Worm (Caenorhabditis elegans) whole organism, young adult: ENCODE data around the gene F36A4.3.
A peak's percentile ranks its signal among the peaks of the same experiment; 100 is the strongest.

Source experiments
- B0035.1 ChIP-seq: sonication (generic microtip); optimal IDR thresholded peaks from 2 replicates; lab custom pipeline; 2016; ENCODE audit warnings: missing genetic modification characterization, mild to moderate bottlenecking, missing compliant biosample characterization, missing genotype, missing genetic modification reagents
- B0261.1 ChIP-seq: sonication (generic microtip); optimal IDR thresholded peaks from 2 replicates; lab custom pipeline; 2016; ENCODE audit warnings: mild to moderate bottlenecking, missing genetic modification characterization, moderate library complexity, missing compliant biosample characterization
- B0336.3 ChIP-seq: fragments of 200-800 bp; sonication (Bioruptor generic); IDR thresholded peaks from 2 replicates; pipeline ENCODE4 v1.3.6; 2022; ENCODE audit warnings: missing genetic modification characterization, missing compliant biosample characterization
- C06A6.2 ChIP-seq: fragments of 200-800 bp; sonication (Bioruptor generic); conservative IDR thresholded peaks from 2 replicates; pipeline ENCODE4 v1.3.6; 2022; ENCODE audit warnings: missing genetic modification characterization, missing compliant biosample characterization
- F52B5.7 ChIP-seq: sonication (generic microtip); optimal IDR thresholded peaks from 2 replicates; lab custom pipeline; 2016; ENCODE audit warnings: mild to moderate bottlenecking, missing genetic modification characterization, missing compliant biosample characterization
- F57A8.1 ChIP-seq: fragments of 200-800 bp; sonication (Bioruptor generic); optimal IDR thresholded peaks from 2 replicates; lab custom pipeline; 2018; ENCODE audit warnings: mild to moderate bottlenecking, missing genetic modification characterization, moderate library complexity, missing compliant biosample characterization
- T26A5.8 ChIP-seq: sonication (generic microtip); optimal IDR thresholded peaks from 2 replicates; lab custom pipeline; 2016; ENCODE audit warnings: missing genetic modification characterization, missing compliant biosample characterization
- Y53F4B.3 ChIP-seq: fragments of 200-800 bp; sonication (Bioruptor generic); IDR thresholded peaks from 2 replicates; pipeline ENCODE4 v1.3.6; 2022; ENCODE audit warnings: missing genetic modification reagents, missing genetic modification characterization, missing compliant biosample characterization
- Y67H2A.10 ChIP-seq: fragments of 200-800 bp; sonication (Bioruptor generic); conservative IDR thresholded peaks from 2 replicates; pipeline ENCODE4 v1.3.6; 2022; ENCODE audit warnings: missing genetic modification reagents, missing genetic modification characterization, missing compliant biosample characterization
- ZK185.1 ChIP-seq: sonication (generic microtip); optimal IDR thresholded peaks from 2 replicates; lab custom pipeline; 2016; ENCODE audit warnings: mild to moderate bottlenecking, missing genetic modification characterization, missing compliant biosample characterization; ENCODE audit not compliant: poor library complexity, severe bottlenecking
- atf-7 ChIP-seq: sonication (generic microtip); optimal IDR thresholded peaks from 2 replicates; lab custom pipeline; 2017; ENCODE audit warnings: mild to moderate bottlenecking, missing genetic modification characterization, missing compliant biosample characterization
- athp-1 ChIP-seq: sonication (generic microtip); optimal IDR thresholded peaks from 2 replicates; lab custom pipeline; 2017; ENCODE audit warnings: mild to moderate bottlenecking, missing genetic modification characterization, missing compliant biosample characterization
- attf-5 ChIP-seq: fragments of 200-800 bp; sonication (Bioruptor generic); optimal IDR thresholded peaks from 2 replicates; lab custom pipeline; 2018; ENCODE audit warnings: mild to moderate bottlenecking, missing genetic modification characterization, missing compliant biosample characterization
- bed-1 ChIP-seq: fragments of 200-800 bp; sonication (Bioruptor generic); IDR thresholded peaks from 2 replicates; pipeline ENCODE4 v1.3.6; 2022; ENCODE audit warnings: missing genetic modification reagents, missing genetic modification characterization, missing compliant biosample characterization
- bed-2 ChIP-seq: fragments of 200-800 bp; sonication (Bioruptor generic); IDR thresholded peaks from 2 replicates; pipeline ENCODE4 v1.3.6; 2022; ENCODE audit warnings: missing genetic modification reagents, missing genetic modification characterization, missing compliant biosample characterization
- cebp-2 ChIP-seq: fragments of 200-800 bp; sonication (Bioruptor generic); IDR thresholded peaks from 2 replicates; pipeline ENCODE4 v1.3.6; 2022; ENCODE audit warnings: missing genetic modification characterization, missing compliant biosample characterization
- ceh-100 ChIP-seq: fragments of 200-800 bp; sonication (Bioruptor generic); IDR thresholded peaks from 2 replicates; pipeline ENCODE4 v1.3.6; 2022; ENCODE audit warnings: missing genetic modification reagents, missing genetic modification characterization, missing compliant biosample characterization
- ceh-40 ChIP-seq: fragments of 200-800 bp; sonication (Bioruptor generic); IDR thresholded peaks from 2 replicates; pipeline ENCODE4 v1.3.6; 2022; ENCODE audit warnings: missing genetic modification characterization, missing compliant biosample characterization
- ceh-58 ChIP-seq: fragments of 200-800 bp; sonication (Bioruptor generic); IDR thresholded peaks from 2 replicates; pipeline ENCODE4 v1.3.6; 2022; ENCODE audit warnings: missing genetic modification characterization, missing compliant biosample characterization
- die-1 ChIP-seq: sonication (generic microtip); optimal IDR thresholded peaks from 2 replicates; lab custom pipeline; 2016; ENCODE audit warnings: missing genotype, mild to moderate bottlenecking, missing genetic modification characterization, missing compliant biosample characterization
- egl-18 ChIP-seq: fragments of 200-800 bp; sonication (Bioruptor generic); IDR thresholded peaks from 2 replicates; pipeline ENCODE4 v1.3.6; 2022; ENCODE audit warnings: missing genetic modification reagents, missing genetic modification characterization, missing compliant biosample characterization
- egrh-3 ChIP-seq: fragments of 200-800 bp; sonication (Bioruptor generic); IDR thresholded peaks from 2 replicates; pipeline ENCODE4 v1.3.6; 2022; ENCODE audit warnings: missing genetic modification reagents, missing genetic modification characterization, missing compliant biosample characterization
- him-1 ChIP-seq: sonication (generic microtip); optimal IDR thresholded peaks from 2 replicates; lab custom pipeline; 2016; ENCODE audit warnings: missing genotype, missing genetic modification reagents, missing genetic modification characterization, missing compliant biosample characterization
- hmg-1.2 ChIP-seq: fragments of 200-800 bp; sonication (Bioruptor generic); IDR thresholded peaks from 2 replicates; pipeline ENCODE4 v1.3.6; 2022; ENCODE audit warnings: missing genetic modification reagents, missing genetic modification characterization, missing compliant biosample characterization
- hmg-20 ChIP-seq: fragments of 200-800 bp; sonication (Bioruptor generic); IDR thresholded peaks from 2 replicates; pipeline ENCODE4 v1.3.6; 2022; ENCODE audit warnings: missing genetic modification reagents, missing genetic modification characterization, missing compliant biosample characterization
- lin-54 ChIP-seq: fragments of 200-800 bp; sonication (Bioruptor generic); optimal IDR thresholded peaks from 2 replicates; lab custom pipeline; 2018; ENCODE audit warnings: mild to moderate bottlenecking, missing genetic modification characterization, missing compliant biosample characterization
- lsl-1 ChIP-seq: fragments of 200-800 bp; sonication (Bioruptor generic); optimal IDR thresholded peaks from 2 replicates; lab custom pipeline; 2018; ENCODE audit warnings: mild to moderate bottlenecking, missing genetic modification characterization, moderate library complexity, missing compliant biosample characterization
- madf-3 ChIP-seq: fragments of 200-800 bp; sonication (Bioruptor generic); IDR thresholded peaks from 2 replicates; pipeline ENCODE4 v1.3.6; 2022; ENCODE audit warnings: missing genetic modification reagents, missing genetic modification characterization, missing compliant biosample characterization
- nfya-1 ChIP-seq: sonication (generic microtip); optimal IDR thresholded peaks from 2 replicates; lab custom pipeline; 2017; ENCODE audit warnings: antibody characterized with exemption, missing compliant biosample characterization, missing genetic modification characterization, borderline replicate concordance; ENCODE audit not compliant: insufficient read depth
- nfya-2 ChIP-seq: fragments of 200-800 bp; sonication (Bioruptor generic); IDR thresholded peaks from 2 replicates; pipeline ENCODE4 v1.3.6; 2022; ENCODE audit warnings: missing genetic modification reagents, missing genetic modification characterization, missing compliant biosample characterization
- nfyb-1 ChIP-seq: fragments of 200-800 bp; sonication (Bioruptor generic); IDR thresholded peaks from 2 replicates; pipeline ENCODE4 v1.3.6; 2022; ENCODE audit warnings: missing genetic modification reagents, missing genetic modification characterization, missing compliant biosample characterization
- nhr-27 ChIP-seq: fragments of 200-800 bp; sonication (Bioruptor generic); optimal IDR thresholded peaks from 2 replicates; lab custom pipeline; 2018; ENCODE audit warnings: mild to moderate bottlenecking, missing genetic modification characterization, moderate library complexity, missing compliant biosample characterization
- nhr-80 ChIP-seq: sonication (generic microtip); optimal IDR thresholded peaks from 2 replicates; lab custom pipeline; 2016; ENCODE audit warnings: missing genetic modification characterization, missing compliant biosample characterization
- rec-8 ChIP-seq, 2 experiments: sonication (generic microtip); optimal IDR thresholded peaks; 2 replicates each; lab custom pipeline; 2016; ENCODE audit warnings: mild to moderate bottlenecking in 2 of 2, missing genetic modification characterization in 2 of 2, missing genetic modification reagents in 2 of 2, missing genotype in 2 of 2, missing biosample characterization in 1 of 2, missing compliant biosample characterization in 1 of 2, moderate library complexity in 1 of 2
- rpc-1 ChIP-seq, 2 experiments: fragments of 150-350 bp in 1 of 2; sonication (generic microtip) in 1 of 2; optimal IDR thresholded peaks; 2 replicates each; lab custom pipeline; 2014 to 2018; ENCODE audit warnings: missing biosample characterization in 1 of 2, missing genetic modification characterization in 1 of 2, missing genetic modification reagents in 1 of 2, missing genotype in 1 of 2
- sea-2 ChIP-seq: fragments of 200-800 bp; sonication (Bioruptor generic); IDR thresholded peaks from 2 replicates; pipeline ENCODE4 v1.3.6; 2022; ENCODE audit warnings: missing genetic modification characterization, missing compliant biosample characterization
- snpc-3.4 ChIP-seq: sonication (generic microtip); optimal IDR thresholded peaks from 2 replicates; lab custom pipeline; 2017; ENCODE audit warnings: missing genetic modification characterization, mild to moderate bottlenecking, missing compliant biosample characterization, antibody characterized with exemption, moderate library complexity, missing genotype, missing genetic modification reagents
- somi-1 ChIP-seq: fragments of 200-800 bp; sonication (Bioruptor generic); optimal IDR thresholded peaks from 2 replicates; lab custom pipeline; 2018; ENCODE audit warnings: mild to moderate bottlenecking, missing genetic modification characterization, missing compliant biosample characterization
- unc-62 ChIP-seq: fragments of 150-350 bp; optimal IDR thresholded peaks from 2 replicates; lab custom pipeline; 2014; ENCODE audit warnings: missing biosample characterization, missing genetic modification reagents, missing genetic modification characterization
- xnd-1 ChIP-seq: sonication (generic microtip); optimal IDR thresholded peaks from 2 replicates; lab custom pipeline; 2016; ENCODE audit warnings: missing genotype, missing genetic modification reagents, missing genetic modification characterization, missing compliant biosample characterization
- zim-3 ChIP-seq: sonication (generic microtip); optimal IDR thresholded peaks from 2 replicates; lab custom pipeline; 2017; ENCODE audit warnings: mild to moderate bottlenecking, missing genetic modification characterization, moderate library complexity, missing compliant biosample characterization
- ztf-22 ChIP-seq: fragments of 200-800 bp; sonication (Bioruptor generic); optimal IDR thresholded peaks from 2 replicates; lab custom pipeline; 2018; ENCODE audit warnings: mild to moderate bottlenecking, missing genetic modification characterization, moderate library complexity, missing compliant biosample characterization
- ztf-25 ChIP-seq: fragments of 200-800 bp; sonication (Bioruptor generic); IDR thresholded peaks from 2 replicates; pipeline ENCODE4 v1.3.6; 2022; ENCODE audit warnings: missing genetic modification reagents, missing genetic modification characterization, missing compliant biosample characterization
- ztf-26 ChIP-seq: sonication (generic microtip); optimal IDR thresholded peaks from 2 replicates; lab custom pipeline; 2017; ENCODE audit warnings: missing genetic modification characterization, missing compliant biosample characterization

The F36A4.3 gene

ce11 chrIV:4292569-4292968, 23.2 kb downstream of the F36A4.3 start, which contains the start of gene F15E6.10:
F15E6.10 (plus strand) TSS chrIV:4292869.
- TF ChIP-seq rpc-1 (optimal IDR thresholded peaks at IDR 0.05; lab: Kevin White, UChicago), result no peak
- no peak for TF ChIP-seq rpc-1 (tag; optimal IDR thresholded peaks at IDR 0.05; lab: Kevin White, UChicago)
- TF ChIP-seq ceh-100, result no peak
- TF ChIP-seq ztf-25 (GFP tag; lab: Robert Waterston, UW), result no peak
- no peak for TF ChIP-seq ceh-40
- TF ChIP-seq attf-5, result no peak
- TF ChIP-seq zim-3, result no peak
- no peak for TF ChIP-seq xnd-1 (tag; lab: Kevin White, UChicago)
- TF ChIP-seq cebp-2 (GFP tag; lab: Robert Waterston, UW), result no peak
- TF ChIP-seq C06A6.2 (GFP tag; lab: Robert Waterston, UW), result no peak
- no peak for TF ChIP-seq unc-62 (GFP tag; lab: Kevin White, UChicago)
- no peak for TF ChIP-seq B0035.1 (tag; lab: Kevin White, UChicago)
- no peak for TF ChIP-seq ztf-22 (GFP tag; lab: Kevin White, UChicago)
- no peak for TF ChIP-seq lsl-1 (GFP tag; lab: Kevin White, UChicago)
- TF ChIP-seq bed-1, result no peak
- no peak for TF ChIP-seq F52B5.7 (tag; lab: Kevin White, UChicago)
- TF ChIP-seq sea-2 (GFP tag; lab: Robert Waterston, UW), result no peak

ce11 chrIV:4294552-4294951, 25.1 kb downstream of the F36A4.3 start, which contains the start of gene F15E6.3:
F15E6.3 (plus strand) TSS chrIV:4294895.
- TF ChIP-seq somi-1 (peak; percentile 14), atf-7 (tag; lab: Kevin White, UChicago) (peak; percentile 34), hmg-1.2 (GFP tag; lab: Robert Waterston, UW) (peak; percentile 58; the same call in 1 of the 2 replicates), nhr-80 (tag; lab: Kevin White, UChicago) (peak; percentile 1), nfyb-1 (GFP tag; lab: Robert Waterston, UW) (peak; percentile 22; the same call in 1 of the 2 replicates), ztf-26 (tag; lab: Kevin White, UChicago) (peak; percentile 67), bed-2 (no peak), egl-18 (GFP tag; lab: Robert Waterston, UW) (no peak), Y67H2A.10 (GFP tag; lab: Robert Waterston, UW) (no peak), ztf-22 (GFP tag; lab: Kevin White, UChicago) (no peak)

ce11 chrIV:4298983-4299382, 29.6 kb downstream of the F36A4.3 start, which contains the start of gene F15E6.9:
F15E6.9 (minus strand) TSS chrIV:4299083.
- TF ChIP-seq snpc-3.4 (no peak), B0261.1 (tag; lab: Kevin White, UChicago) (no peak), somi-1 (no peak), die-1 (tag; lab: Kevin White, UChicago) (no peak), ZK185.1 (tag; lab: Kevin White, UChicago) (no peak), Y53F4B.3 (GFP tag; lab: Robert Waterston, UW) (no peak), nfya-1 (tag; lab: Kevin White, UChicago) (no peak), hmg-20 (GFP tag; lab: Robert Waterston, UW) (no peak), madf-3 (GFP tag; lab: Robert Waterston, UW) (no peak)
- TF ChIP-seq, all 124 proteins: peak for 0

ce11 chrIV:4299994-4300393, 30.6 kb downstream of the F36A4.3 start:
- TF ChIP-seq rec-8 (tag; optimal IDR thresholded peaks at IDR 0.05; lab: Kevin White, UChicago) (no peak), snpc-3.4 (no peak), lin-54 (no peak), F57A8.1 (GFP tag; lab: Kevin White, UChicago) (no peak), him-1 (tag; lab: Kevin White, UChicago) (no peak), B0336.3 (GFP tag; lab: Robert Waterston, UW) (no peak), egrh-3 (GFP tag; lab: Robert Waterston, UW) (no peak), atf-7 (tag; lab: Kevin White, UChicago) (no peak), athp-1 (tag; lab: Kevin White, UChicago) (no peak), cebp-2 (GFP tag; lab: Robert Waterston, UW) (no peak), nfya-1 (tag; lab: Kevin White, UChicago) (no peak), nfya-2 (GFP tag; lab: Robert Waterston, UW) (no peak), nhr-27 (tag; lab: Kevin White, UChicago) (no peak), ceh-58 (no peak), T26A5.8 (no peak)
